Fruit fly (Drosophila melanogaster) whole organism, embryonic: ENCODE measurements around the gene galene.

Experiments used
- B-H1 ChIP-seq: fragments of 200-800 bp; sonication (Bioruptor generic); IDR thresholded peaks from 3 replicates; pipeline ENCODE4 v1.3.6; 2022; ENCODE audit warnings: missing biosample characterization, missing genetic modification characterization
- Blimp-1 ChIP-seq: fragments of 200-800 bp; sonication (Bioruptor generic); optimal IDR thresholded peaks from 3 replicates; lab custom pipeline; 2018; ENCODE audit warnings: missing biosample characterization, missing genetic modification characterization, mild to moderate bottlenecking, moderate library complexity, missing genetic modification reagents
- CG10543 ChIP-seq: fragments of 200-800 bp; sonication (Bioruptor generic); optimal IDR thresholded peaks from 3 replicates; lab custom pipeline; 2017; ENCODE audit warnings: missing biosample characterization, mild to moderate bottlenecking, missing genetic modification characterization, moderate library complexity
- CG12769 ChIP-seq: fragments of 200-800 bp; sonication (Bioruptor generic); optimal IDR thresholded peaks from 2 replicates; lab custom pipeline; 2019; ENCODE audit warnings: missing biosample characterization, mild to moderate bottlenecking, missing genetic modification characterization, moderate library complexity
- CG13287 ChIP-seq: fragments of 200-800 bp; sonication (Bioruptor generic); IDR thresholded peaks from 2 replicates; pipeline ENCODE4 v1.3.6; 2022; ENCODE audit warnings: missing biosample characterization, missing genetic modification characterization; ENCODE audit not compliant: partially characterized antibody
- CG16779 ChIP-seq: fragments of 200-800 bp; sonication (Bioruptor generic); IDR thresholded peaks from 2 replicates; pipeline ENCODE4 v1.3.6; 2022; ENCODE audit warnings: missing biosample characterization, missing genetic modification characterization
- CG16863 ChIP-seq: fragments of 200-800 bp; sonication (Bioruptor generic); optimal IDR thresholded peaks from 3 replicates; lab custom pipeline; 2016; ENCODE audit warnings: missing biosample characterization, missing genetic modification characterization
- CG17328 ChIP-seq: fragments of 200-800 bp; sonication (Bioruptor generic); IDR thresholded peaks from 2 replicates; pipeline ENCODE4 v1.3.6; 2022; ENCODE audit warnings: missing biosample characterization, missing genetic modification characterization
- CG17568 ChIP-seq: fragments of 200-800 bp; sonication (Bioruptor generic); optimal IDR thresholded peaks from 2 replicates; lab custom pipeline; 2018; ENCODE audit warnings: missing biosample characterization, mild to moderate bottlenecking, missing genetic modification characterization, moderate library complexity
- CG17829 ChIP-seq: fragments of 200-800 bp; optimal IDR thresholded peaks from 2 replicates; lab custom pipeline; 2019; ENCODE audit warnings: missing biosample characterization, mild to moderate bottlenecking, missing genetic modification characterization, moderate library complexity
- CG18011 ChIP-seq: fragments of 200-800 bp; sonication (Bioruptor generic); optimal IDR thresholded peaks from 2 replicates; lab custom pipeline; 2017; ENCODE audit warnings: missing biosample characterization, missing genetic modification characterization, mild to moderate bottlenecking, moderate library complexity, missing genotype
- CG2199 ChIP-seq: fragments of 200-800 bp; sonication (Bioruptor generic); IDR thresholded peaks from 3 replicates; pipeline ENCODE4 v1.3.6; 2022; ENCODE audit warnings: missing biosample characterization, missing genetic modification characterization
- CG2712 ChIP-seq: fragments of 200-800 bp; optimal IDR thresholded peaks from 3 replicates; lab custom pipeline; 2019; ENCODE audit warnings: missing biosample characterization, mild to moderate bottlenecking, missing genetic modification characterization, moderate library complexity
- CG31388 ChIP-seq: fragments of 200-800 bp; sonication (Bioruptor generic); optimal IDR thresholded peaks from 2 replicates; lab custom pipeline; 2016; ENCODE audit warnings: missing biosample characterization, missing genetic modification characterization
- CG31441 ChIP-seq: fragments of 200-800 bp; sonication (Bioruptor generic); IDR thresholded peaks from 2 replicates; pipeline ENCODE4 v1.3.6; 2022; ENCODE audit warnings: missing biosample characterization, missing genetic modification characterization
- CG6254 ChIP-seq: fragments of 200-800 bp; sonication (Bioruptor generic); optimal IDR thresholded peaks from 3 replicates; lab custom pipeline; 2017; ENCODE audit warnings: mild to moderate bottlenecking, missing biosample characterization, missing genetic modification reagents, missing genetic modification characterization
- CG6683 ChIP-seq: fragments of 200-800 bp; sonication (Bioruptor generic); optimal IDR thresholded peaks from 2 replicates; lab custom pipeline; 2017; ENCODE audit warnings: missing biosample characterization, mild to moderate bottlenecking, missing genetic modification characterization, missing genetic modification reagents
- CG7928 ChIP-seq: fragments of 200-800 bp; sonication (Bioruptor generic); optimal IDR thresholded peaks from 2 replicates; lab custom pipeline; 2017; ENCODE audit warnings: missing biosample characterization, mild to moderate bottlenecking, missing genetic modification characterization
- CrebB ChIP-seq: fragments of 200-800 bp; sonication (Bioruptor generic); optimal IDR thresholded peaks from 3 replicates; lab custom pipeline; 2018; ENCODE audit warnings: missing biosample characterization, mild to moderate bottlenecking, missing genetic modification characterization
- Dfd ChIP-seq, 2 experiments: fragments of >200 bp; optimal IDR thresholded peaks; 2 replicates each; lab custom pipeline; 2017; ENCODE audit warnings: missing biosample characterization in 2 of 2, missing genetic modification characterization in 2 of 2
- Drgx ChIP-seq: fragments of 200-800 bp; sonication (Bioruptor generic); IDR thresholded peaks from 2 replicates; pipeline ENCODE4 v1.3.6; 2022; ENCODE audit warnings: missing biosample characterization, missing genetic modification characterization
- Fer1 ChIP-seq: fragments of 200-800 bp; sonication (Bioruptor generic); optimal IDR thresholded peaks from 2 replicates; lab custom pipeline; 2017; ENCODE audit warnings: missing biosample characterization, mild to moderate bottlenecking, missing genetic modification characterization
- HLH54F ChIP-seq: fragments of 200-800 bp; sonication (Bioruptor generic); optimal IDR thresholded peaks from 3 replicates; lab custom pipeline; 2016; ENCODE audit warnings: missing biosample characterization, missing genetic modification characterization
- HmgZ ChIP-seq: fragments of 200-800 bp; sonication (Bioruptor generic); optimal IDR thresholded peaks from 2 replicates; lab custom pipeline; 2018; ENCODE audit warnings: missing biosample characterization, mild to moderate bottlenecking, missing genetic modification characterization
- MBD-R2 ChIP-seq: fragments of 200-800 bp; sonication (Bioruptor generic); IDR thresholded peaks from 2 replicates; pipeline ENCODE4 v1.3.6; 2022; ENCODE audit warnings: missing biosample characterization, missing genetic modification characterization
- Med ChIP-seq: fragments of 200-800 bp; sonication (Bioruptor generic); peaks from one replicate; lab custom pipeline; 2016; ENCODE audit warnings: missing biosample characterization, missing genetic modification characterization, mild to moderate bottlenecking, inconsistent platforms, moderate library complexity
- Myb ChIP-seq: fragments of 200-800 bp; sonication (Bioruptor generic); optimal IDR thresholded peaks from 2 replicates; lab custom pipeline; 2016; ENCODE audit warnings: missing biosample characterization, missing genetic modification characterization
- NK7.1 ChIP-seq: fragments of 200-800 bp; sonication (Bioruptor generic); optimal IDR thresholded peaks from 3 replicates; lab custom pipeline; 2016; ENCODE audit warnings: missing biosample characterization, missing genetic modification characterization
- Oaz ChIP-seq: fragments of 200-800 bp; sonication (Bioruptor generic); IDR thresholded peaks from 2 replicates; pipeline ENCODE4 v1.3.6; 2022; ENCODE audit warnings: missing biosample characterization, missing genetic modification characterization
- Pdp1 ChIP-seq, 2 experiments: fragments of 200-800 bp; sonication (Bioruptor generic); optimal IDR thresholded peaks; 3 replicates each; lab custom pipeline; 2016; ENCODE audit warnings: missing biosample characterization in 2 of 2, missing genetic modification characterization in 2 of 2, mild to moderate bottlenecking in 1 of 2, moderate library complexity in 1 of 2
- Rfx ChIP-seq: fragments of 200-800 bp; sonication (Bioruptor generic); IDR thresholded peaks from 2 replicates; pipeline ENCODE4 v1.3.6; 2022; ENCODE audit warnings: missing biosample characterization, missing genetic modification characterization
- TFAM ChIP-seq: fragments of 200-800 bp; sonication (Bioruptor generic); optimal IDR thresholded peaks from 2 replicates; lab custom pipeline; 2017; ENCODE audit warnings: missing biosample characterization, missing genetic modification characterization, inconsistent platforms
- Taf1 ChIP-seq: fragments of 200-800 bp; sonication (Bioruptor generic); IDR thresholded peaks from 2 replicates; pipeline ENCODE4 v1.3.6; 2022; ENCODE audit warnings: missing biosample characterization, missing genetic modification characterization
- ato ChIP-seq: fragments of 200-800 bp; sonication (Bioruptor generic); IDR thresholded peaks from 2 replicates; pipeline ENCODE4 v1.3.6; 2022; ENCODE audit warnings: missing biosample characterization, missing genetic modification characterization; ENCODE audit not compliant: partially characterized antibody
- chn ChIP-seq: fragments of 200-800 bp; sonication (Bioruptor generic); optimal IDR thresholded peaks from 2 replicates; lab custom pipeline; 2016; ENCODE audit warnings: missing biosample characterization, missing genetic modification characterization
- dmrt11E ChIP-seq: fragments of 200-800 bp; sonication (Bioruptor generic); optimal IDR thresholded peaks from 3 replicates; lab custom pipeline; 2018; ENCODE audit warnings: missing biosample characterization, mild to moderate bottlenecking, missing genetic modification characterization, moderate library complexity
- eve ChIP-seq, 2 experiments: fragments of >200 bp; optimal IDR thresholded peaks; 2 replicates each; lab custom pipeline; 2017; ENCODE audit warnings: missing biosample characterization in 2 of 2, missing genetic modification characterization in 2 of 2
- fd96Cb ChIP-seq: fragments of 200-800 bp; sonication (Bioruptor generic); optimal IDR thresholded peaks from 2 replicates; lab custom pipeline; 2018; ENCODE audit warnings: missing biosample characterization, mild to moderate bottlenecking, missing genetic modification characterization, moderate library complexity
- gce ChIP-seq: fragments of 200-800 bp; sonication (Bioruptor generic); IDR thresholded peaks from 3 replicates; pipeline ENCODE4 v1.3.6; 2022; ENCODE audit warnings: missing biosample characterization, missing genetic modification characterization
- hb ChIP-seq: fragments of 200-800 bp; sonication (Bioruptor generic); IDR thresholded peaks from 3 replicates; pipeline ENCODE4 v1.3.6; 2022; ENCODE audit warnings: missing biosample characterization, missing genetic modification characterization; ENCODE audit not compliant: partially characterized antibody
- nerfin-1 ChIP-seq: fragments of 200-800 bp; sonication (Bioruptor generic); optimal IDR thresholded peaks from 3 replicates; lab custom pipeline; 2019; ENCODE audit warnings: missing biosample characterization, mild to moderate bottlenecking, missing genetic modification characterization, moderate library complexity
- nmo ChIP-seq: fragments of 200-800 bp; sonication (Bioruptor generic); optimal IDR thresholded peaks from 2 replicates; lab custom pipeline; 2018; ENCODE audit warnings: missing biosample characterization, mild to moderate bottlenecking, missing genetic modification characterization, moderate library complexity
- oc ChIP-seq: fragments of 200-800 bp; sonication (Bioruptor generic); optimal IDR thresholded peaks from 2 replicates; lab custom pipeline; 2018; ENCODE audit warnings: missing biosample characterization, mild to moderate bottlenecking, missing genetic modification characterization, moderate library complexity
- pb ChIP-seq: fragments of 200-800 bp; sonication (Bioruptor generic); optimal IDR thresholded peaks from 3 replicates; lab custom pipeline; 2016; ENCODE audit warnings: missing biosample characterization, missing genetic modification characterization
- prd ChIP-seq, 3 experiments: fragments of >200 bp in 2 of 3; fragments of 200-800 bp in 1 of 3; sonication (Bioruptor generic) in 1 of 3; optimal IDR thresholded peaks in 2 of 3; IDR thresholded peaks in 1 of 3; 2 replicates in 2 of 3; 3 replicates in 1 of 3; pipeline versions ENCODE4 v1.3.6 to Lab custom; 2017 to 2022; ENCODE audit warnings: missing biosample characterization in 1 of 3, missing genetic modification characterization in 1 of 3
- sr ChIP-seq: fragments of 200-800 bp; sonication (Bioruptor generic); IDR thresholded peaks from 3 replicates; pipeline ENCODE4 v1.3.6; 2022; ENCODE audit warnings: missing biosample characterization, missing genetic modification characterization
- usp ChIP-seq: fragments of >200 bp; optimal IDR thresholded peaks from 2 replicates; lab custom pipeline; 2017; ENCODE audit warnings: missing biosample characterization, missing genetic modification characterization

The galene gene

DNA sequence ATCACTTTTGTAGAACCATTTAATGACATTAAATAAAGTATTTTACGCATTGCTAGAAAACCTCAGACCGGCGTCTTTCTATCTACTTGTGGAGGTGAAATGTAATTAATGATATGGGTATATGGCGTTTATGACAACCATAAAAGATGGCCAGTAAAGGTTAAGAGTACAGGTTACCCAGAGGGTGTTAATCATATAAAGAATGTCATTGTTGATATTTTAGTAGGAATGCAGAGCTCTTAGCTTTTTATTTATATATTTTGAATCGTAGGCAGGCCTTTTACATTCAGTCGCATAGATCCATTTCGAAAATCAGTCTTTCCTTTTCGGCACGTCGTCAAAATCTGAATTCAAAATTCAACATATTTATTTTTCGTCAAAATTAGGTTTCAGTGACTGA lies 14.9 kb downstream of the galene start, which contains the start of gene Bfc:
Gene Bfc, plus strand, starts transcription at position 301 of the 400 bp plus-strand sequence.
- TF ChIP-seq CG17829 (tag; lab: Kevin White, UChicago): no peak
- no peak for TF ChIP-seq Taf1
- no peak for TF ChIP-seq CG2712 (tag; lab: Kevin White, UChicago)
- TF ChIP-seq pb (GFP tag; lab: Kevin White, UChicago): no peak
- TF ChIP-seq Rfx: no peak
- TF ChIP-seq HLH54F (GFP tag; lab: Kevin White, UChicago): no peak
- no peak for TF ChIP-seq CG31441
- TF ChIP-seq CG17568 (GFP tag; lab: Kevin White, UChicago): no peak
- TF ChIP-seq B-H1 (GFP tag; lab: Robert Waterston, UW): no peak
- no peak for TF ChIP-seq CG13287 (GFP tag; lab: Robert Waterston, UW)
- no peak for TF ChIP-seq Pdp1 (GFP tag; optimal IDR thresholded peaks at IDR 0.05; lab: Kevin White, UChicago)
- TF ChIP-seq hb: no peak
- TF ChIP-seq CG7928: no peak
- no peak for TF ChIP-seq dmrt11E (tag; lab: Kevin White, UChicago)
- no peak for TF ChIP-seq gce (GFP tag; lab: Robert Waterston, UW)
- TF ChIP-seq CG16779: no peak
- no peak for TF ChIP-seq Dfd (GFP tag; optimal IDR thresholded peaks at IDR 0.05; lab: Kevin White, UChicago)

DNA sequence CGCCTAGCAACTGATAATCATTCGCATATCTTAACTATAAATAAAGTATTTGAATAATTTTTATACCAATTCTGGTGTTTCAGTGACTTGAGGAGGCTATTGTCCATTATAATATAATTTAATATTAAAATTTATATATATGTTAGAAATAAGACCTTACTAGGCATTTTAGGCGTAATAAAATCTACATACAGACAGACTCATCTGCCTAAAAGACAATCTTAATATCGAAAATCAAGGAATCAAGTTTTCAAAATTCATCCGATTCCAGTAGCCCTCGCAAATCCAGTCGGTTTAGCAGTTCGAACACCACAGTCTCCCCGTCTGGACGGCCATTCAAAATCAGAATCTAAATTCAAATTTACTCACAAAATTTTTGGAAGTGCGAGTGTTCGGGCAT lies 16.2 kb downstream of the galene start, which contains the start of the genes CG9130 and CG9133:
Gene CG9130, plus strand, starts transcription at position 301 of the 400 bp plus-strand sequence.
Gene CG9133, plus strand, starts transcription at position 301 of the 400 bp plus-strand sequence.
- TF ChIP-seq Oaz (GFP tag; lab: Robert Waterston, UW): no peak
- TF ChIP-seq CG2199 (GFP tag; lab: Robert Waterston, UW): no peak
- TF ChIP-seq nerfin-1 (tag; lab: Kevin White, UChicago): no peak
- TF ChIP-seq NK7.1 (GFP tag; lab: Kevin White, UChicago): no peak
- TF ChIP-seq CG6683 (GFP tag; lab: Kevin White, UChicago): no peak
- no peak for TF ChIP-seq MBD-R2 (GFP tag; lab: Robert Waterston, UW)
- TF ChIP-seq fd96Cb (tag; lab: Kevin White, UChicago): no peak
- TF ChIP-seq usp (GFP tag; lab: Kevin White, UChicago): no peak
- no peak for TF ChIP-seq sr (GFP tag; lab: Robert Waterston, UW)
- TF ChIP-seq CG18011 (GFP tag; lab: Kevin White, UChicago): no peak
- TF ChIP-seq CG6254 (GFP tag; lab: Kevin White, UChicago): no peak

DNA sequence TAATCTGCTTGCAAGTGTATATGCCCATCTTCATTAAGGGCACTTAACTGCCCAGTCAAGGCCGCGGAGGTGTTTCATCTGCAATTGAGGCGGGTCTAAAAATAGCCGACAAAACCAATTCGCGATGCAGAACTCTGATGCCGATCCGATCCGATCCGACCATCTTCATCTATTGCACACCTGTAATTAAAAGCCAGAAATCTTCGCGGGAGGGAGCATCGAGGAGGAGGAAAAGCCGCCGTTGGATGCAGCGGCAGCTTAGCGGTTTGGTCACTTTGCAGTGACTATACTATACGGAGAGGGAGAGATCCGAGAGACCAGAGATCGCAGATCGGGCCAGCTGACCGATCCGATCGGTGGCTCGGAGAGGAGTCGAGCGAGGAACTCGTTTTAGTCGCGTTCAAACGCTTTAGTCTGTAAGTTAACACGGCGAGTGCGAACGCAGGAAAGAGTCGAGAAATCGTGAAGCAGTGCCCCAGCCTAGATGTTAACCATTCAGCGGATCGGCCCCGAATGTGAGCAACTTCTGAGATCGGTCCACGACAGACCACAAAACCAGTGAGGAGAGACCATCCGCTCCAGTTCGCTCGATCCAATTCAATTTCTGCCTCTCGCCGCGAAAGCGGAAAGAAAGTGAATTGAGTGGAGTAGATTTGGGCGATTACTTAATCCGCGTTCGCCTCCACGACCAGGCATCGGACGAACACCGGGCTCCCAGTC lies 20.7 kb downstream of the galene start, which contains the start of gene tfc:
Gene tfc, plus strand, starts transcription at position 389 of the 720 bp plus-strand sequence.
- TF ChIP-seq CG10543 (GFP tag; lab: Kevin White, UChicago) (peak; percentile 4), nmo (no peak), CG12769 (tag; lab: Kevin White, UChicago) (peak; percentile 67), TFAM (GFP tag; lab: Kevin White, UChicago) (no peak), Myb (GFP tag; lab: Kevin White, UChicago) (no peak), prd (optimal IDR thresholded peaks at IDR 0.05; lab: Kevin White, UChicago) (no peak), prd (GFP tag; IDR thresholded peaks at IDR 0.05; lab: Robert Waterston, UW) (no peak), Drgx (0 out of 2 replicates have a peak, but pooled peaks have one; percentile 33), CrebB (tag; lab: Kevin White, UChicago) (no peak), CG16863 (GFP tag; lab: Kevin White, UChicago) (no peak), oc (peak; percentile 18), Med (peak; percentile 42), chn (GFP tag; lab: Kevin White, UChicago) (no peak), Blimp-1 (GFP tag; lab: Kevin White, UChicago) (peak; percentile 89), HmgZ (tag; lab: Kevin White, UChicago) (no peak), CG17328 (GFP tag; lab: Robert Waterston, UW) (no peak), usp (GFP tag; lab: Kevin White, UChicago) (no peak), Fer1 (no peak), ato (GFP tag; lab: Robert Waterston, UW) (no peak), nerfin-1 (tag; lab: Kevin White, UChicago) (no peak), eve (GFP tag; optimal IDR thresholded peaks at IDR 0.05; lab: Kevin White, UChicago) (no peak), CG31388 (GFP tag; lab: Kevin White, UChicago) (no peak)
